Fruit fly (Drosophila melanogaster): ENCODE results near the gene tal-3A.

tal-3A gene

DNA sequence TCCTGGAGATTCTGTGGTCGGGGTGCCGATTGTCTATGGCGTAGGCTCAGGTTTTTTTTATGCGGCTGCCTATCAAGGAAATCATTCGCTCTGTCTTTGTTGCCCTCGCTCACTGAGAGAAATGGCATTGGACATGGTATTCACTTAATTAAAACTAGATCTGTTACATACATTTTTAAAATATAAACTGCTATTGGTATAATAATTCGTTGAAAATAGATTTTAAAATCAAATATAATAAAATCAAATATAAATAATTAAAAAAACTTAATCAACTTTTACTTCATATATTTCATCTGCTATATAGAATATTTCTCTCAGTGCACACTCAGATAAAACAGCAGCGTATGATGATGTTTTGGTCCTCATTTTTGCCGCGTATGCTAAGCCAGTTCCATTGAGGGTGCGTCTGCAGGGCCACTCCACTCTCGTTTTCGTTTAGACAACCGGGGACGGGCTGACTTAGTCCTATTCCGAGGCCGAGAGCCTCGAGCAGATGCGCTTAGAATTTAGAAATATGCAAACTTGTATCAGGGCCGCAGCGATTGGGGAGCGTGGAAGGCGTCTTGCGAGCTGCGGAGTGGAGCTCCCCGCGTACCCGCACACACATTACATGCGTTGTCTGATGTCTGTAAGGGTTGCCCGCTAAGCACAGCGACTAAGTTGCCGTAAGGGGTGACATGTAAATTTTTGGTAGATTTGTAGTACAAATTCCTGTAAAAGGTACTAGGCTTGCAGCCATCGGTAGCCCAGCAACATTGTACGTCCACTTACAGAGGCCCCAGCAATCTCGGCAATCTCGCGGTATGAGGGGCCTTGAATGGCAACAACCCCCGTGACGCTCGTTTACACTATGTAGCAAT, 13.1 kb upstream of the tal-3A start (continued):
- no peak for TF ChIP-seq CG31627 (GFP tag; optimal IDR thresholded peaks at IDR 0.05)
- peak; percentile 40; the same call in 1 of the 3 replicates for TF ChIP-seq CG8119 (GFP tag; IDR thresholded peaks at IDR 0.05)
- TF ChIP-seq esn (GFP tag; optimal IDR thresholded peaks at IDR 0.05) = peak; percentile 23
- TF ChIP-seq CG6808 (GFP tag; optimal IDR thresholded peaks at IDR 0.05) = peak; percentile 5
- TF ChIP-seq CG6854 (GFP tag; optimal IDR thresholded peaks at IDR 0.05) = no peak
- TF ChIP-seq fd85E (GFP tag; optimal IDR thresholded peaks at IDR 0.05) = no peak
- no peak for TF ChIP-seq acj6 (GFP tag; optimal IDR thresholded peaks at IDR 0.05)
- peak; percentile 26 for TF ChIP-seq CG3919 (GFP tag; optimal IDR thresholded peaks at IDR 0.05)
- TF ChIP-seq Met (GFP tag; optimal IDR thresholded peaks at IDR 0.05) = no peak
- no peak for TF ChIP-seq dac (GFP tag; optimal IDR thresholded peaks at IDR 0.05)
- no peak for TF ChIP-seq Hr39 (GFP tag; optimal IDR thresholded peaks at IDR 0.05)
- no peak for TF ChIP-seq CG4318 (GFP tag; optimal IDR thresholded peaks at IDR 0.05)

DNA sequence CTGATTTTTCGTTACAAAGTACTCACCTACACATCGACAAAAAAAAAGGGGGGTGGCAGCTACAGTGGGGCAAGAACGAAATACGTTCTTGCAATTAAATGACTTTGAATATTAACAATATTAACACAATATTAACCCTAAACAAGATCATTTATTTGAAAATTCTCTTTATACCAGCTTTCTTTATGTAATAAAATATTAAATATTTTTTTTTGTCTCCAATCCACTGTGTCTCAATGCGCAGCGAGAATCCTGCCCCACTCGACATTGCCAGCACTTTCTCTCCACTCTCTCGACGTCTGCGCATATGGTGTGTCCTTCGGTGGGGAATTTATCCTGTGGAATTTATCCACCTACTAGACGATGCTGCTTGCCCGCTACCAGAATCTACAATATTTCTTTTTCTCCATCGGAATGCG, 12.5 kb upstream of the tal-3A start:
- TF ChIP-seq Ets96B (tag; optimal IDR thresholded peaks at IDR 0.05) (peak; percentile 46), CG1621 (tag; optimal IDR thresholded peaks at IDR 0.05) (peak; percentile 66), fd59A (GFP tag; optimal IDR thresholded peaks at IDR 0.05) (peak; percentile 43), Lpt (GFP tag; optimal IDR thresholded peaks at IDR 0.05) (peak; percentile 51), CG32006 (GFP tag; optimal IDR thresholded peaks at IDR 0.05) (peak; percentile 81), Eip93F (GFP tag; optimal IDR thresholded peaks at IDR 0.05) (no peak), CG7368 (GFP tag; optimal IDR thresholded peaks at IDR 0.05) (peak; percentile 53), Gug (GFP tag; IDR thresholded peaks at IDR 0.05) (peak; percentile 84), CG15336 (GFP tag; IDR thresholded peaks at IDR 0.05) (peak; percentile 91), Sox102F (GFP tag; optimal IDR thresholded peaks at IDR 0.05) (peak; percentile 60), lz (GFP tag; optimal IDR thresholded peaks at IDR 0.05) (peak; percentile 70), Hr4 (GFP tag; optimal IDR thresholded peaks at IDR 0.05) (peak; percentile 67), CG6808 (GFP tag; optimal IDR thresholded peaks at IDR 0.05) (peak; percentile 78), CG31627 (GFP tag; optimal IDR thresholded peaks at IDR 0.05) (peak; percentile 40), CG10631 (GFP tag; optimal IDR thresholded peaks at IDR 0.05) (peak; percentile 75), Sox14 (GFP tag; optimal IDR thresholded peaks at IDR 0.05) (peak; percentile 40), CG8319 (GFP tag; optimal IDR thresholded peaks at IDR 0.05) (peak; percentile 30), Sox15 (GFP tag; optimal IDR thresholded peaks at IDR 0.05) (peak; percentile 15), pdm3 (GFP tag; optimal IDR thresholded peaks at IDR 0.05) (peak; percentile 55), achi (GFP tag; optimal IDR thresholded peaks at IDR 0.05) (peak; percentile 84), topi (GFP tag; optimal IDR thresholded peaks at IDR 0.05) (peak; percentile 65), ss (GFP tag; optimal IDR thresholded peaks at IDR 0.05) (peak; percentile 50 to 85), CG11762 (GFP tag; optimal IDR thresholded peaks at IDR 0.05; ENCODE audit: insufficient read depth) (peak; percentile 55), vri (GFP tag; optimal IDR thresholded peaks at IDR 0.05) (peak; percentile 53), CG6163 (GFP tag; IDR thresholded peaks at IDR 0.05) (peak; percentile 92), CG8632 (GFP tag; optimal IDR thresholded peaks at IDR 0.05) (peak; percentile 76), CG11294 (GFP tag; IDR thresholded peaks at IDR 0.05) (peak; percentile 75), CG3032 (tag; optimal IDR thresholded peaks at IDR 0.05) (peak; percentile 51), Eip78C (GFP tag) (peak; percentile 93), Hr38 (GFP tag; optimal IDR thresholded peaks at IDR 0.05) (no peak), cyc (GFP tag; optimal IDR thresholded peaks at IDR 0.05) (peak; percentile 50), acj6 (GFP tag; optimal IDR thresholded peaks at IDR 0.05) (peak; percentile 71), Hr39 (GFP tag; optimal IDR thresholded peaks at IDR 0.05) (peak; percentile 10), fkh (GFP tag; optimal IDR thresholded peaks at IDR 0.05) (peak; percentile 62), CG3919 (GFP tag; optimal IDR thresholded peaks at IDR 0.05) (peak; percentile 80), salr (GFP tag; optimal IDR thresholded peaks at IDR 0.05) (no peak), Smox (GFP tag; optimal IDR thresholded peaks at IDR 0.05) (peak; percentile 62), OdsH (GFP tag; optimal IDR thresholded peaks at IDR 0.05) (peak; percentile 72), CG6792 (GFP tag; optimal IDR thresholded peaks at IDR 0.05) (peak; percentile 68), CG6854 (GFP tag; optimal IDR thresholded peaks at IDR 0.05) (peak; percentile 8), dsx (GFP tag; optimal IDR thresholded peaks at IDR 0.05; ENCODE audit: poor library complexity, severe bottlenecking) (no peak), CG34406 (GFP tag; optimal IDR thresholded peaks at IDR 0.05) (peak; percentile 75)
